Worm (Caenorhabditis elegans): ENCODE measurements around the gene spe-51.

DNA sequence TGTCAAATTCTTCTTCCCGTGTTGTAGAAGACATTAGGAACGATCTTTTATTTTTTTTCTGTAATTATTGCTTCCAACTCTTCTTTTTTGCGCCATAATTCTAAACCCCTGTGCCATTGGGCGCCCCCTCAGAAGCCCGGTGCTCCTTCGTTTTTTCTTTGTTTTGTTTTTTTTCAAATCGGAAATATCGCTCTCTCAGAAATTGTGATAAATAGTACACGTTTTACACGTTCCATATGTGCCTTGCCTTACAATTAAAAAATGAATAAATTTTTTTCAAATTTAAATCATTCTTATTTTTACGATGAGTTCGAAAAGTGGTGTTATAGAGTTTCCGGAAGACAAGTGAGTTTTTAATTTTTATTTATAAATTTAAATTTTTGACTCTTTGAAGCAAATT, 43.1 kb upstream of the spe-51 start, which contains the start of gene F29B9.7:
- TF ChIP-seq lsy-12 (tag; optimal IDR thresholded peaks at IDR 0.05) (no peak), lin-15B (tag; optimal IDR thresholded peaks at IDR 0.05) (no peak), unc-62 (GFP tag; optimal IDR thresholded peaks at IDR 0.05) (no peak)
